Worm (Caenorhabditis elegans) whole organism, L4 larva: Measurements from ENCODE around the gene rnp-5.

Source experiments
- F37D6.2 ChIP-seq: sonication (generic microtip); optimal IDR thresholded peaks from 2 replicates; lab custom pipeline; 2016; ENCODE audit warnings: mild to moderate bottlenecking, missing genetic modification characterization, missing compliant biosample characterization
- F49E8.2 ChIP-seq: sonication (generic microtip); optimal IDR thresholded peaks from 2 replicates; lab custom pipeline; 2016; ENCODE audit warnings: missing compliant biosample characterization, mild to moderate bottlenecking, missing genetic modification characterization, borderline replicate concordance
- T26A8.4 ChIP-seq: fragments of 200-800 bp; sonication (Bioruptor generic); IDR thresholded peaks from 2 replicates; pipeline ENCODE4 v1.3.6; 2022; ENCODE audit warnings: missing genetic modification characterization, missing compliant biosample characterization
- Y105C5A.15 ChIP-seq: fragments of 200-800 bp; sonication (Bioruptor generic); IDR thresholded peaks from 2 replicates; pipeline ENCODE4 v1.3.6; 2022; ENCODE audit warnings: missing genetic modification characterization, missing compliant biosample characterization
- Y48G9A.11 ChIP-seq: fragments of 200-800 bp; sonication (Bioruptor generic); IDR thresholded peaks from 2 replicates; pipeline ENCODE4 v1.3.6; 2022; ENCODE audit warnings: missing genetic modification reagents, missing genetic modification characterization, missing compliant biosample characterization
- Y5F2A.4 ChIP-seq: fragments of 200-800 bp; sonication (Bioruptor generic); optimal IDR thresholded peaks from 2 replicates; lab custom pipeline; 2018; ENCODE audit warnings: mild to moderate bottlenecking, missing genetic modification characterization, missing compliant biosample characterization
- Y75B8A.6 ChIP-seq: fragments of 200-800 bp; sonication (Bioruptor generic); IDR thresholded peaks from 2 replicates; pipeline ENCODE4 v1.3.6; 2022; ENCODE audit warnings: missing genetic modification reagents, missing genetic modification characterization, missing compliant biosample characterization
- ZK337.2 ChIP-seq: fragments of 200-800 bp; sonication (Bioruptor generic); IDR thresholded peaks from 2 replicates; pipeline ENCODE4 v1.3.6; 2022; ENCODE audit warnings: missing genetic modification reagents, missing genetic modification characterization, missing compliant biosample characterization
- aha-1 ChIP-seq: fragments of 150-350 bp; peaks from one replicate; lab custom pipeline; 2014; ENCODE audit warnings: missing biosample characterization, missing genetic modification characterization
- aly-2 ChIP-seq: sonication (generic microtip); optimal IDR thresholded peaks from 2 replicates; lab custom pipeline; 2018; ENCODE audit warnings: missing biosample characterization, missing genetic modification characterization
- attf-4 ChIP-seq: sonication (generic microtip); optimal IDR thresholded peaks from 3 replicates; lab custom pipeline; 2017; ENCODE audit warnings: missing biosample characterization, missing genetic modification characterization
- ceh-20 ChIP-seq: fragments of 200-800 bp; sonication (Bioruptor generic); IDR thresholded peaks from 2 replicates; pipeline ENCODE4 v1.3.6; 2022; ENCODE audit warnings: missing genetic modification reagents, missing genetic modification characterization, missing compliant biosample characterization
- ceh-32 ChIP-seq: sonication (generic microtip); optimal IDR thresholded peaks from 2 replicates; lab custom pipeline; 2016; ENCODE audit warnings: mild to moderate bottlenecking, missing genetic modification characterization, missing compliant biosample characterization; ENCODE audit not compliant: poor library complexity
- ces-1 ChIP-seq: fragments of 150-350 bp; sonication (generic microtip); optimal IDR thresholded peaks from 4 replicates; lab custom pipeline; 2014; ENCODE audit warnings: missing biosample characterization, missing genetic modification reagents, missing genetic modification characterization
- cey-2 ChIP-seq: sonication (generic microtip); optimal IDR thresholded peaks from 3 replicates; lab custom pipeline; 2017; ENCODE audit warnings: missing genetic modification characterization, mild to moderate bottlenecking, missing compliant biosample characterization, antibody characterized with exemption, borderline replicate concordance; ENCODE audit not compliant: insufficient read depth
- daf-12 ChIP-seq: fragments of 150-350 bp; optimal IDR thresholded peaks from 2 replicates; lab custom pipeline; 2014; ENCODE audit warnings: missing biosample characterization, missing genetic modification reagents, missing genetic modification characterization
- daf-16 ChIP-seq, 3 experiments: sonication (generic microtip); optimal IDR thresholded peaks; 2 replicates each; lab custom pipeline; 2016 to 2017; ENCODE audit warnings: missing genetic modification characterization in 3 of 3, missing genetic modification reagents in 3 of 3, mild to moderate bottlenecking in 2 of 3, missing compliant biosample characterization in 2 of 3, missing biosample characterization in 1 of 3, moderate library complexity in 1 of 3
- daf-19 ChIP-seq: fragments of 200-800 bp; sonication (Bioruptor generic); conservative IDR thresholded peaks from 2 replicates; pipeline ENCODE4 v1.3.6; 2022; ENCODE audit warnings: missing genetic modification characterization, missing compliant biosample characterization
- daf-8 ChIP-seq: fragments of 200-800 bp; sonication (Bioruptor generic); IDR thresholded peaks from 2 replicates; pipeline ENCODE4 v1.3.6; 2022; ENCODE audit warnings: missing genetic modification characterization, missing compliant biosample characterization
- dmd-6 ChIP-seq: fragments of 200-800 bp; sonication (Bioruptor generic); IDR thresholded peaks from 2 replicates; pipeline ENCODE4 v1.3.6; 2022; ENCODE audit warnings: missing genetic modification reagents, missing genetic modification characterization, missing compliant biosample characterization
- dmd-8 ChIP-seq: fragments of 200-800 bp; sonication (Bioruptor generic); IDR thresholded peaks from 2 replicates; pipeline ENCODE4 v1.3.6; 2022; ENCODE audit warnings: missing genetic modification characterization, missing compliant biosample characterization
- dmd-9 ChIP-seq: fragments of 200-800 bp; sonication (Bioruptor generic); IDR thresholded peaks from 2 replicates; pipeline ENCODE4 v1.3.6; 2022; ENCODE audit warnings: missing genetic modification reagents, missing genetic modification characterization, missing compliant biosample characterization
- dpl-1 ChIP-seq: fragments of 150-350 bp; optimal IDR thresholded peaks from 2 replicates; lab custom pipeline; 2014; ENCODE audit warnings: missing biosample characterization, missing genetic modification reagents, missing genetic modification characterization
- duxl-1 ChIP-seq: sonication (generic microtip); optimal IDR thresholded peaks from 2 replicates; lab custom pipeline; 2016; ENCODE audit warnings: mild to moderate bottlenecking, missing genetic modification characterization, moderate library complexity, missing compliant biosample characterization; ENCODE audit not compliant: poor library complexity
- dve-1 ChIP-seq: sonication (generic microtip); optimal IDR thresholded peaks from 2 replicates; lab custom pipeline; 2017; ENCODE audit warnings: antibody characterized with exemption, mild to moderate bottlenecking, missing genetic modification characterization, missing compliant biosample characterization; ENCODE audit not compliant: insufficient read depth
- egl-43 ChIP-seq: fragments of 200-800 bp; sonication (Bioruptor generic); IDR thresholded peaks from 2 replicates; pipeline ENCODE4 v1.3.6; 2022; ENCODE audit warnings: missing genetic modification reagents, missing genetic modification characterization, missing compliant biosample characterization
- hmg-1.1 ChIP-seq: fragments of 200-800 bp; sonication (Bioruptor generic); IDR thresholded peaks from 2 replicates; pipeline ENCODE4 v1.3.6; 2022; ENCODE audit warnings: missing genetic modification reagents, missing genetic modification characterization, missing compliant biosample characterization
- lim-7 ChIP-seq: fragments of 200-800 bp; sonication (Bioruptor generic); IDR thresholded peaks from 2 replicates; pipeline ENCODE4 v1.3.6; 2022; ENCODE audit warnings: missing genetic modification characterization, missing compliant biosample characterization
- lin-38 ChIP-seq: fragments of 200-800 bp; sonication (Bioruptor generic); IDR thresholded peaks from 2 replicates; pipeline ENCODE4 v1.3.6; 2022; ENCODE audit warnings: missing genetic modification reagents, missing genetic modification characterization, missing compliant biosample characterization
- madf-5 ChIP-seq, 2 experiments: fragments of 200-800 bp; sonication (Bioruptor generic); IDR thresholded peaks; 2 replicates each; pipeline ENCODE4 v1.3.6; 2022; ENCODE audit warnings: missing compliant biosample characterization in 2 of 2, missing genetic modification characterization in 2 of 2
- mdl-1 ChIP-seq, 2 experiments: fragments of 150-350 bp in 1 of 2; sonication (generic microtip) in 1 of 2; optimal IDR thresholded peaks; 2 replicates each; lab custom pipeline; 2014 to 2017; ENCODE audit warnings: missing biosample characterization in 2 of 2, missing genetic modification characterization in 2 of 2
- mdt-29 ChIP-seq: fragments of 200-800 bp; sonication (Bioruptor generic); IDR thresholded peaks from 2 replicates; pipeline ENCODE4 v1.3.6; 2022; ENCODE audit warnings: missing genetic modification reagents, missing genetic modification characterization, missing compliant biosample characterization
- mes-2 ChIP-seq: sonication (generic microtip); optimal IDR thresholded peaks from 2 replicates; lab custom pipeline; 2016; ENCODE audit warnings: missing genotype, mild to moderate bottlenecking, missing genetic modification characterization, missing compliant biosample characterization; ENCODE audit not compliant: poor library complexity, severe bottlenecking
- mxl-2 ChIP-seq: fragments of 200-800 bp; sonication (Bioruptor generic); conservative IDR thresholded peaks from 2 replicates; pipeline ENCODE4 v1.3.6; 2022; ENCODE audit warnings: missing genetic modification reagents, missing genetic modification characterization, missing compliant biosample characterization
- mxl-3 ChIP-seq: fragments of 200-800 bp; sonication (Bioruptor generic); optimal IDR thresholded peaks from 2 replicates; lab custom pipeline; 2018; ENCODE audit warnings: mild to moderate bottlenecking, missing genetic modification characterization, missing compliant biosample characterization
- nhr-102 ChIP-seq: sonication (generic microtip); optimal IDR thresholded peaks from 2 replicates; lab custom pipeline; 2016; ENCODE audit warnings: mild to moderate bottlenecking, missing genetic modification characterization, moderate library complexity, missing compliant biosample characterization
- nhr-237 ChIP-seq: sonication (generic microtip); optimal IDR thresholded peaks from 2 replicates; lab custom pipeline; 2017; ENCODE audit warnings: missing biosample characterization, missing genetic modification characterization
- nhr-28 ChIP-seq: fragments of 150-350 bp; optimal IDR thresholded peaks from 2 replicates; lab custom pipeline; 2014; ENCODE audit warnings: missing biosample characterization, missing genetic modification characterization
- nhr-76 ChIP-seq: fragments of 150-350 bp; optimal IDR thresholded peaks from 2 replicates; lab custom pipeline; 2014; ENCODE audit warnings: missing biosample characterization, missing genetic modification characterization
- nhr-77 ChIP-seq: fragments of 150-350 bp; optimal IDR thresholded peaks from 2 replicates; lab custom pipeline; 2014; ENCODE audit warnings: missing biosample characterization, missing genetic modification characterization
- php-3 ChIP-seq: fragments of 200-800 bp; sonication (Bioruptor generic); IDR thresholded peaks from 2 replicates; pipeline ENCODE4 v1.3.6; 2022; ENCODE audit warnings: missing genetic modification reagents, missing genetic modification characterization, missing compliant biosample characterization
- set-16 ChIP-seq: fragments of 200-800 bp; sonication (Bioruptor generic); IDR thresholded peaks from 2 replicates; pipeline ENCODE4 v1.3.6; 2022; ENCODE audit warnings: missing genetic modification reagents, missing genetic modification characterization, missing compliant biosample characterization
- spr-1 ChIP-seq: sonication (generic microtip); optimal IDR thresholded peaks from 2 replicates; lab custom pipeline; 2016; ENCODE audit warnings: mild to moderate bottlenecking, missing genetic modification characterization, missing compliant biosample characterization
- tra-1 ChIP-seq: fragments of 200-800 bp; sonication (Bioruptor generic); IDR thresholded peaks from 2 replicates; pipeline ENCODE4 v1.3.6; 2022; ENCODE audit warnings: missing genetic modification reagents, missing genetic modification characterization, missing compliant biosample characterization
- vab-7 ChIP-seq: fragments of 200-800 bp; sonication (Bioruptor generic); IDR thresholded peaks from 2 replicates; pipeline ENCODE4 v1.3.6; 2022; ENCODE audit warnings: missing genetic modification reagents, missing genetic modification characterization, missing compliant biosample characterization
- zip-11 ChIP-seq: fragments of 200-800 bp; sonication (Bioruptor generic); IDR thresholded peaks from 2 replicates; pipeline ENCODE4 v1.3.6; 2022; ENCODE audit warnings: missing genetic modification characterization, missing compliant biosample characterization

The rnp-5 gene

DNA sequence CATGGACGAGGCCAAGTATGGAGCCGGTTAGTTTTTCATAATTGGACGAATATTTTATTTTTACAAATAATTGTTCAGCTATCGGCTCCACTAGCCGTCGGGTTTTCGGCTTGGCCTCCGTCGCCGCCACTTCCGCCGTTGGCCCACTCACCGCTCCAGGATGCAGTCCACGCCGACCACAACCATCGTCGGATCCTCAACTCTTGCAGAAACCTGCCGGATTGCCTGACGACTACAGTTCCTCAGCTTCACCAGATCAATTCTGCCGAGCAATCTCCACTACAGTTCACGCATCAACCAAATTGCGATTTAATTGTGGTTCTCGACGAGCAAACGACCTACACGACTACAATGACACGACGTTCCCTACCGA lies 19.3 kb downstream of the rnp-5 start:
- TF ChIP-seq attf-4, result no peak
- TF ChIP-seq lim-7 (GFP tag; lab: Robert Waterston, UW), result no peak
- TF ChIP-seq Y75B8A.6 (GFP tag; lab: Robert Waterston, UW), result no peak
- peak; percentile 90 for TF ChIP-seq set-16 (GFP tag; lab: Robert Waterston, UW)
- TF ChIP-seq egl-43 (GFP tag; lab: Robert Waterston, UW), result 0 out of 2 replicates have a peak, but pooled peaks have one; percentile 56
- peak; percentile 9 for TF ChIP-seq dve-1 (tag; lab: Kevin White, UChicago)
- TF ChIP-seq ZK337.2 (GFP tag; lab: Robert Waterston, UW), result 0 out of 2 replicates have a peak, but pooled peaks have one; percentile 2
- TF ChIP-seq ceh-32 (tag; lab: Kevin White, UChicago), result no peak
- TF ChIP-seq nhr-237 (tag; lab: Kevin White, UChicago), result no peak
- TF ChIP-seq hmg-1.1 (GFP tag; lab: Robert Waterston, UW), result 0 out of 2 replicates have a peak, but pooled peaks have one; percentile 13
- TF ChIP-seq spr-1 (tag; lab: Kevin White, UChicago), result no peak
- TF ChIP-seq madf-5 (GFP tag; IDR thresholded peaks at IDR 0.05; lab: Robert Waterston, UW), result 0 out of 4 replicates have a peak, but pooled peaks of 1 of the 2 experiments have one; percentile 31
- TF ChIP-seq lin-38 (GFP tag; lab: Robert Waterston, UW), result no peak
- TF ChIP-seq ces-1 (GFP tag; lab: Kevin White, UChicago), result no peak
- TF ChIP-seq nhr-28, result no peak
- TF ChIP-seq mes-2 (tag; lab: Kevin White, UChicago), result peak; percentile 23
- no peak for TF ChIP-seq nhr-102 (tag; lab: Kevin White, UChicago)
- TF ChIP-seq mdt-29, result no peak
- 0 out of 2 replicates have a peak, but pooled peaks have one; percentile 23 for TF ChIP-seq php-3
- TF ChIP-seq aly-2 (tag; lab: Kevin White, UChicago), result no peak
- TF ChIP-seq daf-19 (GFP tag; lab: Robert Waterston, UW), result no peak
- TF ChIP-seq aha-1 (tag; lab: Kevin White, UChicago), result peak; percentile 97
- TF ChIP-seq dmd-9 (GFP tag; lab: Robert Waterston, UW), result 0 out of 2 replicates have a peak, but pooled peaks have one; percentile 8
- TF ChIP-seq nhr-76 (tag; lab: Kevin White, UChicago), result no peak
- no peak for TF ChIP-seq mxl-3 (GFP tag; lab: Kevin White, UChicago)
- no peak; the same call in 1 of the 2 replicates for TF ChIP-seq tra-1
- TF ChIP-seq T26A8.4 (GFP tag; lab: Robert Waterston, UW), result peak; percentile 48; the same call in 1 of the 2 replicates
- TF ChIP-seq mxl-2, result no peak
- no peak for TF ChIP-seq daf-12 (tag; lab: Kevin White, UChicago)
- no peak for TF ChIP-seq vab-7 (GFP tag; lab: Robert Waterston, UW)
- peak; percentile 8 for TF ChIP-seq duxl-1 (tag; lab: Kevin White, UChicago)
- no peak for TF ChIP-seq dmd-8 (GFP tag; lab: Robert Waterston, UW)
- TF ChIP-seq cey-2 (tag; lab: Kevin White, UChicago), result no peak
- TF ChIP-seq dpl-1, result no peak
- TF ChIP-seq ceh-20 (GFP tag; lab: Robert Waterston, UW), result no peak
- no peak for TF ChIP-seq nhr-77 (tag; lab: Kevin White, UChicago)
- TF ChIP-seq, all 104 proteins: peak for 12

DNA sequence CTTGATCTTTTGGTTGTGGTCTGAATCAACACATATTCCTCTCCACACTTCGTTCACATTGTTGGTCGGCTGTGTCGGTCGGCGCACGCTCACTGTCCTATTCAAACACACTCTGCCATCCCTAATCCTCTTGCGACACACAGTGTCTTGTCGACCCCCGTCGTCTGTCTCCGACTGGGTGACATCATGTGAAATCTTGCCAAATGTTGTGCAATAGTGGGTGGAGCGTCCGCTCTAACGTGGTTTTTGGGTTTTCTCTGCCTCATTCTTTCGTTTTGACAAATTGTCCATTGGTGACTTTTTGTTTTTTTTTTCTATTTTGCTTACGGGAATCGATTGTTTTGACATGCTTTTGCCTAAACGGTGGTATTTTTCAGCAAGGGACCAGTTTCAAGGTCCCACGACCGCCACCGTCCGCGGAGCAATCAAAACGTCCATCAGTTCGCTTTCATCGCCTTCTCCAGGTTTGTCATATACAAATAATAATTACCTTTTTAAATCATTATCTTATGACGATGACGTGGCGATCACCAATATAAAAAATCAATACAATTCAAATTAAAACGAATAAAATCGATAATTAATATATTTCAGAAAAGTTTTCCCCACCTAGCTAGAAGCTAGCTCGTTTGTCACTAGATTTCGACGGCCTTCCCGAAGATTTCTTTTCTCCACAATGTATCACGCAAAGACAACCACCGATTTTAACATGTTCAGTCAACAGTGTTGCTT lies 19.8 kb downstream of the rnp-5 start:
- TF ChIP-seq mdt-29, result 0 out of 2 replicates have a peak, but pooled peaks have one; percentile 50
- TF ChIP-seq F49E8.2 (tag; lab: Kevin White, UChicago), result no peak
- peak; percentile 86 to 98 for TF ChIP-seq mdl-1 (tag; optimal IDR thresholded peaks at IDR 0.05; lab: Kevin White, UChicago)
- TF ChIP-seq nhr-237 (tag; lab: Kevin White, UChicago), result no peak
- 0 out of 2 replicates have a peak, but pooled peaks have one; percentile 3 for TF ChIP-seq mxl-2
- TF ChIP-seq F37D6.2 (tag; lab: Kevin White, UChicago), result peak; percentile 32
- TF ChIP-seq set-16 (GFP tag; lab: Robert Waterston, UW), result peak; percentile 55; the same call in 1 of the 2 replicates
- peak; percentile 97 for TF ChIP-seq dmd-6 (GFP tag; lab: Robert Waterston, UW)
- no peak for TF ChIP-seq Y5F2A.4 (GFP tag; lab: Kevin White, UChicago)
- TF ChIP-seq daf-16 (GFP tag; optimal IDR thresholded peaks at IDR 0.05; lab: Kevin White, UChicago), result peak; percentile 17 to 53
- TF ChIP-seq daf-16 (tag; optimal IDR thresholded peaks at IDR 0.05; lab: Kevin White, UChicago), result peak; percentile 88
- peak; percentile 99 for TF ChIP-seq aha-1 (tag; lab: Kevin White, UChicago)
- TF ChIP-seq attf-4, result peak; percentile 1
- no peak for TF ChIP-seq daf-8
- no peak for TF ChIP-seq ceh-32 (tag; lab: Kevin White, UChicago)
- TF ChIP-seq Y105C5A.15 (GFP tag; lab: Robert Waterston, UW), result 0 out of 2 replicates have a peak, but pooled peaks have one; percentile 27
- peak; percentile 72; the same call in 1 of the 2 replicates for TF ChIP-seq dmd-9 (GFP tag; lab: Robert Waterston, UW)
- TF ChIP-seq Y48G9A.11, result no peak
- TF ChIP-seq zip-11 (GFP tag; lab: Robert Waterston, UW), result no peak
